Worm (Caenorhabditis elegans): ENCODE data around the gene ddi-1.

The ddi-1 gene

DNA sequence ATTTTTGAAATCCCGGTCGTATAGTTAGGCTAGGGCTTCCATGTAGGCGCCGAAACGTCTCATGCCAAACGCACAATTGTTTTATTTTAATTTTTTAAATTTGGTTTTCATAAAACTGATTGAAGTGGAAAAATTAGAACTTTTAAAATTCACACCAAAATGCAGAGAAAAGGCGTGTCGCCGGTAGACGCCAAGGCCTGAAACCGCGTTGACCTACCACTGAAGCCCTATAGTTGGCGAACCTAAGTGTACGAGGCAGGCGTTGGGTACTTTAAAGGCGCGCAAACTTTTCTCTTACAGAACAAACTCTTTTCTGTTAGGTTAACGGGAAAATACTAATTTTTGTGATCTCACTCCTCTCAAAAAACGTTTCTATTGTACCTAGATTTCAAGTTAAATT lies 29.4 kb upstream of the ddi-1 start, which contains the start of gene Y73B6BL.44:
Gene Y73B6BL.44 (plus strand): TSS at position 301 of the 400 bp plus-strand sequence.
- TF ChIP-seq let-526 (GFP tag; IDR thresholded peaks at IDR 0.05) = no peak
- TF ChIP-seq aptf-3 (GFP tag; IDR thresholded peaks at IDR 0.05) = no peak
- no peak for TF ChIP-seq B0019.2 (GFP tag; conservative IDR thresholded peaks at IDR 0.05)
- TF ChIP-seq ztf-26 (tag; optimal IDR thresholded peaks at IDR 0.05) = no peak
- TF ChIP-seq Y56A3A.18 (GFP tag; IDR thresholded peaks at IDR 0.05) = no peak
- TF ChIP-seq snpc-3.4 (tag; optimal IDR thresholded peaks at IDR 0.05) = no peak
- no peak for TF ChIP-seq F57C9.4 (tag; optimal IDR thresholded peaks at IDR 0.05)
- TF ChIP-seq somi-1 (GFP tag; optimal IDR thresholded peaks at IDR 0.05) = no peak
- TF ChIP-seq repo-1 (tag; optimal IDR thresholded peaks at IDR 0.05) = no peak
- TF ChIP-seq atf-7 (tag; optimal IDR thresholded peaks at IDR 0.05) = no peak

DNA sequence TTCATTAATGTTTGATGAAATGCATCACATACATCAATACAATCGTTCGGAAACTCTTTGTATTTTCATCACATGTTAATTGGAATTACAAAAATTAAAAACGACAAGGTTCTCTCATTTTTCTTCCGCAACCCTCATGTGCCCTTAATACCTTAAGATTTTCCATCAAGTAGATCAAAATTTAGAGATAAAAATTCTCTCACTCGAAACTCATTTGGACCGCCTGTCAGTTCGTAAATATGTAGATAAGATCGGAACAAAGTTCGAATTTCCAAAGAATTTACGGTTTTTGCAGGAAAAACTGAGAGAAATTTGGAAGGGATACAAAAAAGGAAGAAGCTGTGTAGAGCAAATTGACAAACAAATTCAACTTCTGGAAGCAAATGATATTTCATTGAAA lies 26.6 kb upstream of the ddi-1 start:
- no peak for TF ChIP-seq hlh-12 (tag; optimal IDR thresholded peaks at IDR 0.05)
- no peak for TF ChIP-seq hmg-20 (GFP tag; IDR thresholded peaks at IDR 0.05)
- TF ChIP-seq dox-1 (GFP tag; IDR thresholded peaks at IDR 0.05) = no peak
- TF ChIP-seq rec-8 (tag; optimal IDR thresholded peaks at IDR 0.05) = no peak
- TF ChIP-seq ztf-3 (GFP tag; optimal IDR thresholded peaks at IDR 0.05) = no peak
- TF ChIP-seq F49E8.2 (tag; optimal IDR thresholded peaks at IDR 0.05; ENCODE audit: insufficient read depth) = no peak
- TF ChIP-seq ets-4 (GFP tag; optimal IDR thresholded peaks at IDR 0.05) = no peak
- no peak for TF ChIP-seq nhr-80 (tag; optimal IDR thresholded peaks at IDR 0.05)
- TF ChIP-seq Y95B8A.8 (GFP tag; IDR thresholded peaks at IDR 0.05) = no peak
- no peak for TF ChIP-seq F57C9.4 (tag; optimal IDR thresholded peaks at IDR 0.05)
- no peak for TF ChIP-seq sdz-38 (tag; optimal IDR thresholded peaks at IDR 0.05)
- no peak for TF ChIP-seq ekl-4 (GFP tag; IDR thresholded peaks at IDR 0.05)
- no peak for TF ChIP-seq nhr-27 (tag; optimal IDR thresholded peaks at IDR 0.05)
- TF ChIP-seq ceh-40 (GFP tag; IDR thresholded peaks at IDR 0.05) = no peak
- no peak for TF ChIP-seq pbrm-1 (GFP tag; IDR thresholded peaks at IDR 0.05)
- TF ChIP-seq somi-1 (GFP tag; optimal IDR thresholded peaks at IDR 0.05) = no peak
- no peak for TF ChIP-seq madf-6 (GFP tag; IDR thresholded peaks at IDR 0.05)

DNA sequence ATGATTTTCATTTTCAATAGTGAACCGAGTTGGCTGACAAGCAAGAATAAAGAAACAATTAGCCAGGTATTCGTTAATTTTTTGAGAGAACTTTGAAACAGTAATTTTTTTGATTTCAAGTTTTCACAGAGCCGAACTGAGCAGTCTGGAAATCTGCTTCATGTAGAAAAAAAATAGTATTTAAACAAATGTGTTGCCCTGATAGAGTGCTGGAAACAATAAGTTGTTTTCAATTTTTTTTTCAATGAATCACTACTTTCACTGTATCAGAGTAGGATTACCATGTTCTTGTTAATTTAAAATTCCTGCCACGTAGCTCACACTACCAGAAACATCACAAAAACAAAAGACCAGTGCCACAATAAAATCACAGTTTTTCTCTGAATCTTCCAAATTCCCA lies 22.2 kb upstream of the ddi-1 start:
- no peak for TF ChIP-seq fkh-3 (tag; optimal IDR thresholded peaks at IDR 0.05)
- TF ChIP-seq F10E7.11 (tag; optimal IDR thresholded peaks at IDR 0.05) = no peak
- TF ChIP-seq F55B11.4 (tag; optimal IDR thresholded peaks at IDR 0.05; ENCODE audit: borderline replicate concordance, insufficient read depth) = no peak
- no peak for TF ChIP-seq Y67H2A.10 (GFP tag; conservative IDR thresholded peaks at IDR 0.05)
- TF ChIP-seq lsy-27 (tag; optimal IDR thresholded peaks at IDR 0.05; ENCODE audit: borderline replicate concordance, insufficient read depth) = no peak
- no peak for TF ChIP-seq B0336.3 (GFP tag; IDR thresholded peaks at IDR 0.05)
- no peak for TF ChIP-seq tbp1 (GFP tag; optimal IDR thresholded peaks at IDR 0.05)
- TF ChIP-seq nhr-27 (tag; optimal IDR thresholded peaks at IDR 0.05) = no peak
- TF ChIP-seq F22D6.2 (tag; optimal IDR thresholded peaks at IDR 0.05) = no peak
- no peak for TF ChIP-seq ceh-27 (GFP tag; optimal IDR thresholded peaks at IDR 0.05)
- no peak for TF ChIP-seq zfh-2 (GFP tag; conservative IDR thresholded peaks at IDR 0.05)
- TF ChIP-seq F33H1.4 (GFP tag; IDR thresholded peaks at IDR 0.05) = no peak
- TF ChIP-seq nfyb-1 (GFP tag; IDR thresholded peaks at IDR 0.05) = no peak
- no peak for TF ChIP-seq zim-3 (tag; optimal IDR thresholded peaks at IDR 0.05)
- TF ChIP-seq ceh-100 (GFP tag; IDR thresholded peaks at IDR 0.05) = no peak
- no peak for TF ChIP-seq Y53G8AR.9 (GFP tag; conservative IDR thresholded peaks at IDR 0.05)
- no peak for TF ChIP-seq egl-44 (GFP tag; IDR thresholded peaks at IDR 0.05)
- TF ChIP-seq aptf-3 (GFP tag; IDR thresholded peaks at IDR 0.05) = no peak
- TF ChIP-seq F23B12.7 (tag; optimal IDR thresholded peaks at IDR 0.05; ENCODE audit: insufficient read depth) = no peak
